Fruit fly (Drosophila melanogaster) Kc167 (cell line): Measurements from ENCODE around the gene CG9171.

ENCODE experiments used
- Myc ChIP-seq: fragments of >200 bp; optimal IDR thresholded peaks from 2 replicates; lab custom pipeline; 2017; ENCODE audit warnings: missing external identifiers
- Sin3A ChIP-seq: fragments of >200 bp; optimal IDR thresholded peaks from 2 replicates; lab custom pipeline; 2018; ENCODE audit warnings: missing external identifiers
- insv ChIP-seq: fragments of >200 bp; optimal IDR thresholded peaks from 3 replicates; lab custom pipeline; 2018; ENCODE audit warnings: missing external identifiers
- ttk ChIP-seq: sonication (Bioruptor generic); optimal IDR thresholded peaks from 2 replicates; lab custom pipeline; 2017; ENCODE audit warnings: missing external identifiers

DNA sequence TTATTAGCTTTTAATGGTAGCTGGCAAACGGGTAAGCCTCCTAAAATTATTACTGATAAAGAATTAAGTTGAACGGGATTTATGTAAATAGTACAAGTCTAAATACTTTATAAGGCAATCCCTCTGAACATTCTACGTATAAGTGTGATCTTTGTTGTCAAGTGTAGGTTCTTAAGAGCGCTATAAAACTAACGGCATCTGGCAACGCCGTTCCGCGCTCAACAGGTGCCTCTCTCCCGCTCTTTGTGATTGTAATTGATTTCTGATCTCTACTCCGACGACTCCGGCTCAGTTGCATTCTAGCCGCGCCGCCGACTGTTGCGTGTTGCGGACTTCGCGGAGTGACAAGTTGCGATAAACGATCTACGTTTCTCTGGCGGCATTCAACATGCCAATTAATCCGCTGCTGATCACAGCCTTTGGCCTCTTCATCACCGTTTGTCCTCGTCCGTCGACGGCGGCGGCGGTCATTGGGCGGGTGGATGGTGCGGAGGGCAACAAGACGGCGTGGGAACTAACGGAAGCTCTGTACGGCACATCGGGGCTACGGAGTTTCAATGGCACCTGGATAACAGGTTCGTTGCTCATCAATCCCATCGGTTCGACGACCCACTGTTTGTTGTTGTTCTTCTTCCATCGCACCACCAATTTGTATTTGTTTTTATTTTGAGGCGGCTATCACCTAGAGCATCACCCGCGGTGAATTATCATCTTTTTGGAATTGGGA, 5.2 kb upstream of the CG9171 start, which contains the start of gene CG11034:
- no peak for TF ChIP-seq Sin3A
- no peak for TF ChIP-seq insv (lab: Kevin White, UChicago)
- TF ChIP-seq ttk (lab: Kevin White, UChicago): no peak
- TF ChIP-seq Myc (lab: Kevin White, UChicago): no peak
